Fruit fly (Drosophila melanogaster) whole organism, embryonic: ENCODE data around the gene CG5043.

ENCODE experiments used
- Adf1 ChIP-seq: fragments of 200-800 bp; sonication (Bioruptor generic); IDR thresholded peaks from 2 replicates; pipeline ENCODE4 v1.3.6; 2022; ENCODE audit warnings: missing biosample characterization, missing genetic modification characterization
- Antp ChIP-seq: fragments of 200-800 bp; sonication (Bioruptor generic); optimal IDR thresholded peaks from 3 replicates; lab custom pipeline; 2016; ENCODE audit warnings: missing biosample characterization, missing genetic modification characterization
- Atf-2 ChIP-seq: fragments of 200-800 bp; sonication (Bioruptor generic); optimal IDR thresholded peaks from 2 replicates; lab custom pipeline; 2016; ENCODE audit warnings: missing biosample characterization, missing genetic modification characterization
- Bdp1 ChIP-seq: fragments of 200-800 bp; sonication (Bioruptor generic); optimal IDR thresholded peaks from 3 replicates; lab custom pipeline; 2016; ENCODE audit warnings: missing biosample characterization, missing genetic modification characterization
- C15 ChIP-seq: fragments of 200-800 bp; sonication (Bioruptor generic); IDR thresholded peaks from 3 replicates; pipeline ENCODE4 v1.3.6; 2022; ENCODE audit warnings: missing biosample characterization, missing genetic modification characterization
- CG10543 ChIP-seq: fragments of 200-800 bp; sonication (Bioruptor generic); optimal IDR thresholded peaks from 3 replicates; lab custom pipeline; 2017; ENCODE audit warnings: missing biosample characterization, mild to moderate bottlenecking, missing genetic modification characterization, moderate library complexity
- CG11560 ChIP-seq: fragments of 200-800 bp; sonication (Bioruptor generic); IDR thresholded peaks from 3 replicates; pipeline ENCODE4 v1.3.6; 2022; ENCODE audit warnings: missing biosample characterization, missing genetic modification characterization
- CG12769 ChIP-seq: fragments of 200-800 bp; sonication (Bioruptor generic); optimal IDR thresholded peaks from 2 replicates; lab custom pipeline; 2019; ENCODE audit warnings: missing biosample characterization, mild to moderate bottlenecking, missing genetic modification characterization, moderate library complexity
- CG13894 ChIP-seq: fragments of 200-800 bp; sonication (Bioruptor generic); optimal IDR thresholded peaks from 3 replicates; lab custom pipeline; 2018; ENCODE audit warnings: missing biosample characterization, mild to moderate bottlenecking, missing genetic modification characterization, moderate library complexity
- CG14441 ChIP-seq: fragments of 200-800 bp; sonication (Bioruptor generic); IDR thresholded peaks from 2 replicates; pipeline ENCODE4 v1.3.6; 2022; ENCODE audit warnings: missing biosample characterization, missing genetic modification characterization
- CG15073 ChIP-seq: fragments of 200-800 bp; sonication (Bioruptor generic); optimal IDR thresholded peaks from 2 replicates; lab custom pipeline; 2016; ENCODE audit warnings: missing biosample characterization, missing genetic modification characterization
- CG1529 ChIP-seq: fragments of 200-800 bp; sonication (Bioruptor generic); optimal IDR thresholded peaks from 3 replicates; lab custom pipeline; 2018; ENCODE audit warnings: missing biosample characterization, missing genetic modification characterization
- CG15601 ChIP-seq: fragments of 200-800 bp; sonication (Bioruptor generic); optimal IDR thresholded peaks from 3 replicates; lab custom pipeline; 2019; ENCODE audit warnings: missing biosample characterization, mild to moderate bottlenecking, missing genetic modification characterization, moderate library complexity
- CG1647 ChIP-seq: fragments of 200-800 bp; sonication (Bioruptor generic); optimal IDR thresholded peaks from 3 replicates; lab custom pipeline; 2016; ENCODE audit warnings: missing biosample characterization, missing genetic modification characterization
- CG17385 ChIP-seq: fragments of 200-800 bp; sonication (Bioruptor generic); optimal IDR thresholded peaks from 3 replicates; lab custom pipeline; 2018; ENCODE audit warnings: missing biosample characterization, mild to moderate bottlenecking, missing genetic modification characterization
- CG17829 ChIP-seq: fragments of 200-800 bp; optimal IDR thresholded peaks from 2 replicates; lab custom pipeline; 2019; ENCODE audit warnings: missing biosample characterization, mild to moderate bottlenecking, missing genetic modification characterization, moderate library complexity
- CG2199 ChIP-seq: fragments of 200-800 bp; sonication (Bioruptor generic); IDR thresholded peaks from 3 replicates; pipeline ENCODE4 v1.3.6; 2022; ENCODE audit warnings: missing biosample characterization, missing genetic modification characterization
- CG4282 ChIP-seq: fragments of 200-800 bp; sonication (Bioruptor generic); optimal IDR thresholded peaks from 2 replicates; lab custom pipeline; 2016; ENCODE audit warnings: missing biosample characterization, missing genetic modification characterization
- CG7786 ChIP-seq: fragments of 200-800 bp; sonication (Bioruptor generic); optimal IDR thresholded peaks from 2 replicates; lab custom pipeline; 2016; ENCODE audit warnings: missing biosample characterization, missing genetic modification characterization
- CG8281 ChIP-seq: fragments of 200-800 bp; sonication (Bioruptor generic); optimal IDR thresholded peaks from 2 replicates; lab custom pipeline; 2018; ENCODE audit warnings: missing biosample characterization, mild to moderate bottlenecking, missing genetic modification characterization, moderate library complexity
- D ChIP-seq, 2 experiments: fragments of 200-800 bp in 1 of 2; fragments of >200 bp in 1 of 2; sonication (Bioruptor generic) in 1 of 2; optimal IDR thresholded peaks; 2 replicates in 1 of 2; 3 replicates in 1 of 2; lab custom pipeline; 2017; ENCODE audit warnings: mild to moderate bottlenecking in 1 of 2, missing biosample characterization in 1 of 2, missing genetic modification characterization in 1 of 2, missing genetic modification reagents in 1 of 2
- Dp ChIP-seq: fragments of 200-800 bp; sonication (Bioruptor generic); optimal IDR thresholded peaks from 2 replicates; lab custom pipeline; 2018; ENCODE audit warnings: missing biosample characterization, mild to moderate bottlenecking, missing genetic modification characterization, moderate library complexity
- Fer1 ChIP-seq: fragments of 200-800 bp; sonication (Bioruptor generic); optimal IDR thresholded peaks from 2 replicates; lab custom pipeline; 2017; ENCODE audit warnings: missing biosample characterization, mild to moderate bottlenecking, missing genetic modification characterization
- Hmr ChIP-seq: fragments of 200-800 bp; sonication (Bioruptor generic); optimal IDR thresholded peaks from 3 replicates; lab custom pipeline; 2017; ENCODE audit warnings: mild to moderate bottlenecking, missing biosample characterization, missing genetic modification reagents, missing genetic modification characterization
- Hr3 ChIP-seq: fragments of 200-800 bp; sonication (Bioruptor generic); optimal IDR thresholded peaks from 3 replicates; lab custom pipeline; 2016; ENCODE audit warnings: missing biosample characterization, missing genetic modification characterization
- Neu2 ChIP-seq: fragments of 200-800 bp; sonication (Bioruptor generic); optimal IDR thresholded peaks from 3 replicates; lab custom pipeline; 2016; ENCODE audit warnings: missing biosample characterization, missing genetic modification characterization, borderline replicate concordance
- PHDP ChIP-seq: fragments of 200-800 bp; sonication (Bioruptor generic); optimal IDR thresholded peaks from 3 replicates; lab custom pipeline; 2018; ENCODE audit warnings: missing biosample characterization, mild to moderate bottlenecking, missing genetic modification characterization, moderate library complexity
- Pdp1 ChIP-seq, 2 experiments: fragments of 200-800 bp; sonication (Bioruptor generic); optimal IDR thresholded peaks; 3 replicates each; lab custom pipeline; 2016; ENCODE audit warnings: missing biosample characterization in 2 of 2, missing genetic modification characterization in 2 of 2, mild to moderate bottlenecking in 1 of 2, moderate library complexity in 1 of 2
- Six4 ChIP-seq: fragments of 200-800 bp; sonication (Bioruptor generic); optimal IDR thresholded peaks from 2 replicates; lab custom pipeline; 2016; ENCODE audit warnings: missing biosample characterization, missing genetic modification characterization
- Xbp1 ChIP-seq: fragments of 200-800 bp; sonication (Bioruptor generic); optimal IDR thresholded peaks from 3 replicates; lab custom pipeline; 2016; ENCODE audit warnings: missing biosample characterization, mild to moderate bottlenecking, missing genetic modification characterization
- ci ChIP-seq: fragments of 200-800 bp; sonication (Bioruptor generic); IDR thresholded peaks from 3 replicates; pipeline ENCODE4 v1.3.6; 2022; ENCODE audit warnings: missing biosample characterization, missing genetic modification characterization
- cwo ChIP-seq: fragments of 200-800 bp; sonication (Bioruptor generic); optimal IDR thresholded peaks from 3 replicates; lab custom pipeline; 2017; ENCODE audit warnings: missing biosample characterization, missing genetic modification characterization, mild to moderate bottlenecking, moderate library complexity, missing genetic modification reagents
- dmrt11E ChIP-seq: fragments of 200-800 bp; sonication (Bioruptor generic); optimal IDR thresholded peaks from 3 replicates; lab custom pipeline; 2018; ENCODE audit warnings: missing biosample characterization, mild to moderate bottlenecking, missing genetic modification characterization, moderate library complexity
- dmrt99B ChIP-seq: fragments of 200-800 bp; sonication (Bioruptor generic); optimal IDR thresholded peaks from 2 replicates; lab custom pipeline; 2018; ENCODE audit warnings: missing biosample characterization, mild to moderate bottlenecking, missing genetic modification characterization, moderate library complexity
- emc ChIP-seq: fragments of 200-800 bp; sonication (Bioruptor generic); optimal IDR thresholded peaks from 2 replicates; lab custom pipeline; 2016; ENCODE audit warnings: missing biosample characterization, missing genetic modification characterization
- ewg ChIP-seq: fragments of 200-800 bp; sonication (Bioruptor generic); optimal IDR thresholded peaks from 3 replicates; lab custom pipeline; 2017; ENCODE audit warnings: mild to moderate bottlenecking, missing biosample characterization, missing genetic modification reagents, missing genetic modification characterization
- gsb-n ChIP-seq: fragments of 200-800 bp; sonication (Bioruptor generic); optimal IDR thresholded peaks from 3 replicates; lab custom pipeline; 2018; ENCODE audit warnings: missing biosample characterization, mild to moderate bottlenecking, missing genetic modification characterization
- h ChIP-seq: fragments of >200 bp; optimal IDR thresholded peaks from 2 replicates; lab custom pipeline; 2017
- hkb ChIP-seq, 2 experiments: fragments of 200-800 bp in 1 of 2; fragments of >200 bp in 1 of 2; sonication (Bioruptor generic) in 1 of 2; IDR thresholded peaks in 1 of 2; optimal IDR thresholded peaks in 1 of 2; 2 replicates each; pipeline versions ENCODE4 v1.3.6 to Lab custom; 2017 to 2022; ENCODE audit warnings: missing biosample characterization in 1 of 2, missing genetic modification characterization in 1 of 2
- kni ChIP-seq: fragments of 200-800 bp; sonication (Bioruptor generic); optimal IDR thresholded peaks from 3 replicates; lab custom pipeline; 2017; ENCODE audit warnings: mild to moderate bottlenecking, missing biosample characterization, missing genetic modification reagents, missing genetic modification characterization
- lab ChIP-seq: fragments of 200-800 bp; sonication (Bioruptor generic); optimal IDR thresholded peaks from 3 replicates; lab custom pipeline; 2017; ENCODE audit warnings: missing biosample characterization, missing genetic modification characterization, mild to moderate bottlenecking, moderate library complexity, missing genetic modification reagents
- mld ChIP-seq: fragments of 200-800 bp; sonication (Bioruptor generic); IDR thresholded peaks from 3 replicates; pipeline ENCODE4 v1.3.6; 2022; ENCODE audit warnings: missing biosample characterization, missing genetic modification characterization; ENCODE audit not compliant: partially characterized antibody
- otp ChIP-seq: fragments of 200-800 bp; sonication (Bioruptor generic); IDR thresholded peaks from 3 replicates; pipeline ENCODE4, ENCODE4 v1.3.6; 2022; ENCODE audit warnings: missing biosample characterization, missing genetic modification characterization
- pb ChIP-seq: fragments of 200-800 bp; sonication (Bioruptor generic); optimal IDR thresholded peaks from 3 replicates; lab custom pipeline; 2016; ENCODE audit warnings: missing biosample characterization, missing genetic modification characterization
- ranshi ChIP-seq: fragments of 200-800 bp; sonication (Bioruptor generic); IDR thresholded peaks from 2 replicates; pipeline ENCODE4 v1.3.6; 2022; ENCODE audit warnings: missing biosample characterization, missing genetic modification characterization
- run ChIP-seq: fragments of 200-800 bp; sonication (Bioruptor generic); optimal IDR thresholded peaks from 3 replicates; lab custom pipeline; 2018; ENCODE audit warnings: missing biosample characterization, mild to moderate bottlenecking, missing genetic modification characterization
- sna ChIP-seq: fragments of 200-800 bp; sonication (Bioruptor generic); IDR thresholded peaks from 2 replicates; pipeline ENCODE4 v1.3.6; 2022; ENCODE audit warnings: missing biosample characterization, missing genetic modification characterization; ENCODE audit not compliant: partially characterized antibody
- sob ChIP-seq: fragments of 200-800 bp; sonication (Bioruptor generic); IDR thresholded peaks from 2 replicates; pipeline ENCODE4 v1.3.6; 2022; ENCODE audit warnings: missing biosample characterization, missing genetic modification characterization
- unpg ChIP-seq: fragments of 200-800 bp; sonication (Bioruptor generic); optimal IDR thresholded peaks from 3 replicates; lab custom pipeline; 2018; ENCODE audit warnings: missing biosample characterization, mild to moderate bottlenecking, missing genetic modification characterization, moderate library complexity
- wor ChIP-seq: fragments of 200-800 bp; sonication (Bioruptor generic); IDR thresholded peaks from 2 replicates; pipeline ENCODE4 v1.3.6; 2022; ENCODE audit warnings: missing biosample characterization, missing genetic modification characterization

The CG5043 gene

dm6 chr2L:17448435-17448834 lies 14.8 kb downstream of the CG5043 start (continued):
- peak; percentile 46 for TF ChIP-seq CG10543 (GFP tag; lab: Kevin White, UChicago)
- TF ChIP-seq Xbp1 (GFP tag; lab: Kevin White, UChicago) = no peak
- no peak for TF ChIP-seq Antp
- no peak for TF ChIP-seq sob (GFP tag; lab: Robert Waterston, UW)
- TF ChIP-seq CG17385 (GFP tag; lab: Kevin White, UChicago) = peak; percentile 19
- TF ChIP-seq unpg = no peak
- no peak for TF ChIP-seq CG4282
- TF ChIP-seq Hmr (GFP tag; lab: Kevin White, UChicago) = peak; percentile 40
- TF ChIP-seq Neu2 (GFP tag; lab: Kevin White, UChicago) = no peak
- TF ChIP-seq CG2199 (GFP tag; lab: Robert Waterston, UW) = peak; percentile 82; the same call in 2 of the 3 replicates
- TF ChIP-seq C15 (GFP tag; lab: Robert Waterston, UW) = no peak
- no peak for TF ChIP-seq CG7786
- TF ChIP-seq D (optimal IDR thresholded peaks at IDR 0.05; lab: Kevin White, UChicago) = no peak
- TF ChIP-seq D (GFP tag; optimal IDR thresholded peaks at IDR 0.05; lab: Kevin White, UChicago) = no peak
- peak; percentile 6 for TF ChIP-seq CG13894 (tag; lab: Kevin White, UChicago)
- TF ChIP-seq mld (GFP tag; lab: Robert Waterston, UW) = no peak
- TF ChIP-seq Hr3 (GFP tag; lab: Kevin White, UChicago) = no peak
- no peak for TF ChIP-seq run (tag; lab: Kevin White, UChicago)
- no peak for TF ChIP-seq h (lab: Kevin White, UChicago)
- TF ChIP-seq CG14441 = peak; percentile 27; the same call in 1 of the 2 replicates
- no peak for TF ChIP-seq CG8281 (tag; lab: Kevin White, UChicago)
- TF ChIP-seq ranshi (GFP tag; lab: Robert Waterston, UW) = no peak; the same call in 1 of the 2 replicates
- TF ChIP-seq Pdp1 (GFP tag; optimal IDR thresholded peaks at IDR 0.05; lab: Kevin White, UChicago) = no peak
- TF ChIP-seq pb (GFP tag; lab: Kevin White, UChicago) = no peak
- peak; percentile 49 for TF ChIP-seq lab (GFP tag; lab: Kevin White, UChicago)
- peak; percentile 67; the same call in 2 of the 3 replicates for TF ChIP-seq ci (GFP tag; lab: Robert Waterston, UW)
- peak; percentile 23 for TF ChIP-seq PHDP (tag; lab: Kevin White, UChicago)
- no peak for TF ChIP-seq dmrt11E (tag; lab: Kevin White, UChicago)
- peak; percentile 80 for TF ChIP-seq Adf1 (GFP tag; lab: Robert Waterston, UW)
- no peak for TF ChIP-seq emc (GFP tag; lab: Kevin White, UChicago)
- TF ChIP-seq ewg (GFP tag; lab: Kevin White, UChicago) = no peak
- TF ChIP-seq wor (GFP tag; lab: Robert Waterston, UW) = no peak
- no peak for TF ChIP-seq gsb-n (tag; lab: Kevin White, UChicago)
- no peak for TF ChIP-seq kni (GFP tag; lab: Kevin White, UChicago)
- TF ChIP-seq sna (GFP tag; lab: Robert Waterston, UW) = no peak
- 0 out of 3 replicates have a peak, but pooled peaks have one; percentile 32 for TF ChIP-seq otp
- TF ChIP-seq CG11560 (tag; lab: Robert Waterston, UW) = no peak
- no peak for TF ChIP-seq CG17829 (tag; lab: Kevin White, UChicago)
- no peak for TF ChIP-seq dmrt99B (tag; lab: Kevin White, UChicago)
- TF ChIP-seq Fer1 = peak; percentile 26
- no peak for TF ChIP-seq Bdp1 (GFP tag; lab: Kevin White, UChicago)
- no peak for TF ChIP-seq Six4 (GFP tag; lab: Kevin White, UChicago)
- peak; percentile 23 for TF ChIP-seq CG12769 (tag; lab: Kevin White, UChicago)
- no peak for TF ChIP-seq Dp (GFP tag; lab: Kevin White, UChicago)
- no peak for TF ChIP-seq hkb (optimal IDR thresholded peaks at IDR 0.05; lab: Kevin White, UChicago)
- no peak for TF ChIP-seq hkb (GFP tag; IDR thresholded peaks at IDR 0.05; lab: Robert Waterston, UW)
- TF ChIP-seq Atf-2 (GFP tag; lab: Kevin White, UChicago) = no peak
- no peak for TF ChIP-seq CG15073 (GFP tag; lab: Kevin White, UChicago)
- peak; percentile 32 for TF ChIP-seq cwo (GFP tag; lab: Kevin White, UChicago)
- TF ChIP-seq CG1529 = no peak
- no peak for TF ChIP-seq CG15601 (tag; lab: Kevin White, UChicago)
- no peak for TF ChIP-seq CG1647 (GFP tag; lab: Kevin White, UChicago)
